Fruit fly (Drosophila melanogaster) whole organism, wandering third instar larva: ENCODE results near the gene gzl.

Source experiments
- Abd-B ChIP-seq: fragments of >200 bp; optimal IDR thresholded peaks from 2 replicates; lab custom pipeline; 2017; ENCODE audit warnings: missing biosample characterization, missing genetic modification characterization
- CG32264 ChIP-seq: fragments of 200-800 bp; sonication (Bioruptor generic); optimal IDR thresholded peaks from 2 replicates; lab custom pipeline; 2016; ENCODE audit warnings: missing biosample characterization, missing genetic modification characterization
- CG9705 ChIP-seq: fragments of 200-800 bp; sonication (Bioruptor generic); optimal IDR thresholded peaks from 2 replicates; lab custom pipeline; 2018; ENCODE audit warnings: missing biosample characterization, mild to moderate bottlenecking, missing genetic modification characterization
- CrebA ChIP-seq: fragments of 200-800 bp; sonication (Bioruptor generic); optimal IDR thresholded peaks from 2 replicates; lab custom pipeline; 2016; ENCODE audit warnings: missing biosample characterization, mild to moderate bottlenecking, missing genetic modification characterization, borderline replicate concordance
- Dfd ChIP-seq: fragments of >200 bp; optimal IDR thresholded peaks from 2 replicates; lab custom pipeline; 2017; ENCODE audit warnings: missing biosample characterization, missing genetic modification characterization
- Dif ChIP-seq: fragments of 200-275, 200-300 bp; sonication (Bioruptor generic); optimal IDR thresholded peaks from 2 replicates; lab custom pipeline; 2018; ENCODE audit warnings: missing biosample characterization, missing genetic modification characterization; ENCODE audit not compliant: partially characterized antibody
- GATAd ChIP-seq: sonication (Bioruptor generic); optimal IDR thresholded peaks from 2 replicates; lab custom pipeline; 2016; ENCODE audit warnings: missing biosample characterization, missing genetic modification characterization
- HLH106 ChIP-seq: fragments of 200-800 bp; optimal IDR thresholded peaks from 3 replicates; lab custom pipeline; 2019; ENCODE audit warnings: missing biosample characterization, mild to moderate bottlenecking, missing genetic modification characterization, moderate library complexity
- Hnf4 ChIP-seq: fragments of 200-800 bp; sonication (Bioruptor generic); optimal IDR thresholded peaks from 2 replicates; lab custom pipeline; 2016; ENCODE audit warnings: missing biosample characterization, mild to moderate bottlenecking, missing genetic modification characterization
- Hr83 ChIP-seq: fragments of 200-300 bp; sonication (Bioruptor generic); optimal IDR thresholded peaks from 2 replicates; lab custom pipeline; 2016; ENCODE audit warnings: missing biosample characterization, mild to moderate bottlenecking, missing genetic modification characterization, moderate library complexity; ENCODE audit not compliant: poor library complexity, severe bottlenecking
- Jra ChIP-seq: sonication (Bioruptor generic); optimal IDR thresholded peaks from 2 replicates; lab custom pipeline; 2016; ENCODE audit warnings: missing biosample characterization, missing genetic modification characterization
- Mio ChIP-seq: sonication (Bioruptor generic); optimal IDR thresholded peaks from 2 replicates; lab custom pipeline; 2016; ENCODE audit warnings: missing biosample characterization, missing genetic modification characterization
- Myc ChIP-seq: fragments of >200 bp; optimal IDR thresholded peaks from 2 replicates; lab custom pipeline; 2017
- N ChIP-seq: fragments of >200 bp; optimal IDR thresholded peaks from 2 replicates; lab custom pipeline; 2018; ENCODE audit warnings: missing biosample characterization, missing external identifiers, missing genetic modification characterization
- OdsH ChIP-seq: fragments of 200-800 bp; sonication (Bioruptor generic); optimal IDR thresholded peaks from 2 replicates; lab custom pipeline; 2016; ENCODE audit warnings: missing biosample characterization, mild to moderate bottlenecking, missing genetic modification characterization
- Rel ChIP-seq, 2 experiments: fragments of 200-800 bp; sonication (Bioruptor generic) in 1 of 2; optimal IDR thresholded peaks; 2 replicates in 1 of 2; 3 replicates in 1 of 2; lab custom pipeline; 2016 to 2019; ENCODE audit warnings: mild to moderate bottlenecking in 2 of 2, missing biosample characterization in 2 of 2, missing genetic modification characterization in 2 of 2, moderate library complexity in 1 of 2
- Sp1 ChIP-seq: fragments of 200-800 bp; sonication (Bioruptor generic); optimal IDR thresholded peaks from 3 replicates; lab custom pipeline; 2019; ENCODE audit warnings: missing biosample characterization, mild to moderate bottlenecking, missing genetic modification characterization, moderate library complexity
- br ChIP-seq: fragments of 200-800 bp; sonication (Bioruptor generic); optimal IDR thresholded peaks from 2 replicates; lab custom pipeline; 2016; ENCODE audit warnings: missing biosample characterization, missing genetic modification characterization
- brk ChIP-seq: fragments of 200-800 bp; sonication (Bioruptor generic); optimal IDR thresholded peaks from 2 replicates; lab custom pipeline; 2016; ENCODE audit warnings: missing biosample characterization, mild to moderate bottlenecking, missing genetic modification characterization
- dl ChIP-seq, 2 experiments: fragments of 175-275, 200-275 bp in 1 of 2; fragments of 200-275 bp in 1 of 2; sonication (Bioruptor generic); optimal IDR thresholded peaks; lab custom pipeline; 2018; ENCODE audit warnings: mild to moderate bottlenecking in 2 of 2, missing biosample characterization in 2 of 2, missing genetic modification characterization in 2 of 2, moderate library complexity in 2 of 2; ENCODE audit not compliant: partially characterized antibody in 2 of 2, insufficient read depth in 1 of 2
- dmrt93B ChIP-seq: fragments of 200-800 bp; sonication (Bioruptor generic); optimal IDR thresholded peaks from 2 replicates; lab custom pipeline; 2018; ENCODE audit warnings: missing biosample characterization, mild to moderate bottlenecking, missing genetic modification characterization
- ey ChIP-seq: fragments of 200-800 bp; sonication (Bioruptor generic); optimal IDR thresholded peaks from 2 replicates; lab custom pipeline; 2016; ENCODE audit warnings: missing biosample characterization, missing genetic modification characterization
- foxo ChIP-seq, 2 experiments: fragments of 200-800 bp; sonication (Bioruptor generic); optimal IDR thresholded peaks; 2 replicates in 1 of 2; 3 replicates in 1 of 2; lab custom pipeline; 2016 to 2017; ENCODE audit warnings: missing biosample characterization in 2 of 2, missing genetic modification characterization in 2 of 2
- fru ChIP-seq: fragments of 200-800 bp; sonication (Bioruptor generic); optimal IDR thresholded peaks from 3 replicates; lab custom pipeline; 2016; ENCODE audit warnings: missing biosample characterization, mild to moderate bottlenecking, missing genetic modification characterization
- h ChIP-seq: fragments of 200-800 bp; sonication (Bioruptor generic); optimal IDR thresholded peaks from 3 replicates; lab custom pipeline; 2016; ENCODE audit warnings: missing biosample characterization, mild to moderate bottlenecking, missing genetic modification characterization
- lola ChIP-seq: fragments of >200 bp; optimal IDR thresholded peaks from 2 replicates; lab custom pipeline; 2017; ENCODE audit warnings: missing biosample characterization, missing genetic modification characterization
- pan ChIP-seq: fragments of >200 bp; optimal IDR thresholded peaks from 2 replicates; lab custom pipeline; 2017
- psq ChIP-seq: fragments of 200-800 bp; sonication (Bioruptor generic); optimal IDR thresholded peaks from 3 replicates; lab custom pipeline; 2017; ENCODE audit warnings: missing biosample characterization, mild to moderate bottlenecking, missing genetic modification characterization, moderate library complexity
- rgr ChIP-seq: fragments of 200-800 bp; sonication (Bioruptor generic); optimal IDR thresholded peaks from 3 replicates; lab custom pipeline; 2016; ENCODE audit warnings: missing biosample characterization, mild to moderate bottlenecking, missing genetic modification characterization
- sage ChIP-seq: fragments of 200-800 bp; sonication (Bioruptor generic); optimal IDR thresholded peaks from 2 replicates; lab custom pipeline; 2016; ENCODE audit warnings: missing biosample characterization, mild to moderate bottlenecking, missing genetic modification characterization
- sv ChIP-seq: fragments of 200-800 bp; sonication (Bioruptor generic); optimal IDR thresholded peaks from 3 replicates; lab custom pipeline; 2016; ENCODE audit warnings: missing biosample characterization, missing genetic modification characterization
- tai ChIP-seq: sonication (Bioruptor generic); optimal IDR thresholded peaks from 2 replicates; lab custom pipeline; 2016; ENCODE audit warnings: missing biosample characterization, missing genetic modification characterization
- usp ChIP-seq: fragments of >200 bp; optimal IDR thresholded peaks from 2 replicates; lab custom pipeline; 2017; ENCODE audit warnings: missing biosample characterization, missing genetic modification characterization

Gene gzl

dm6 chr3R:6419103-6419502, 36.4 kb downstream of the gzl start:
- TF ChIP-seq lola (GFP tag; lab: Kevin White, UChicago) (no peak), sage (GFP tag; lab: Kevin White, UChicago) (no peak), ey (GFP tag; lab: Kevin White, UChicago) (no peak), dmrt93B (GFP tag; lab: Kevin White, UChicago) (no peak), br (GFP tag; lab: Kevin White, UChicago) (no peak), HLH106 (tag; lab: Kevin White, UChicago) (no peak), usp (GFP tag; lab: Kevin White, UChicago) (no peak), pan (lab: Kevin White, UChicago) (no peak), Jra (GFP tag; lab: Kevin White, UChicago) (no peak), psq (GFP tag; lab: Kevin White, UChicago) (no peak), CG32264 (GFP tag; lab: Kevin White, UChicago) (no peak), Hnf4 (no peak), brk (no peak), N (GFP tag; lab: Kevin White, UChicago) (no peak), CG9705 (GFP tag; lab: Kevin White, UChicago) (no peak)

- no peak for TF ChIP-seq br (GFP tag; lab: Kevin White, UChicago)
- TF ChIP-seq Hr83 (GFP tag; lab: Kevin White, UChicago), result peak; percentile 14
- TF ChIP-seq psq (GFP tag; lab: Kevin White, UChicago), result peak; percentile 31
- TF ChIP-seq dmrt93B (GFP tag; lab: Kevin White, UChicago), result no peak
- peak in 1 of 2 experiments; percentile 11 for TF ChIP-seq dl (GFP tag; optimal IDR thresholded peaks at IDR 0.05; lab: Kevin White, UChicago; ENCODE audit: insufficient read depth in 1 of 2, partially characterized antibody in 2 of 2)
- no peak for TF ChIP-seq Dfd (GFP tag; lab: Kevin White, UChicago)
- TF ChIP-seq Dif (GFP tag; lab: Kevin White, UChicago), result no peak
These were observed 37.2 kb downstream of the gzl start for dm6 chr3R:6419942-6420341.

- TF ChIP-seq tai (GFP tag; lab: Kevin White, UChicago) (no peak), foxo (GFP tag; optimal IDR thresholded peaks at IDR 0.05; lab: Kevin White, UChicago) (no peak), Sp1 (GFP tag; lab: Kevin White, UChicago) (no peak), Hr83 (GFP tag; lab: Kevin White, UChicago) (no peak)
- TF ChIP-seq, all 38 proteins: peak for 0
These were observed 38.5 kb downstream of the gzl start for dm6 chr3R:6421263-6421662.

DNA sequence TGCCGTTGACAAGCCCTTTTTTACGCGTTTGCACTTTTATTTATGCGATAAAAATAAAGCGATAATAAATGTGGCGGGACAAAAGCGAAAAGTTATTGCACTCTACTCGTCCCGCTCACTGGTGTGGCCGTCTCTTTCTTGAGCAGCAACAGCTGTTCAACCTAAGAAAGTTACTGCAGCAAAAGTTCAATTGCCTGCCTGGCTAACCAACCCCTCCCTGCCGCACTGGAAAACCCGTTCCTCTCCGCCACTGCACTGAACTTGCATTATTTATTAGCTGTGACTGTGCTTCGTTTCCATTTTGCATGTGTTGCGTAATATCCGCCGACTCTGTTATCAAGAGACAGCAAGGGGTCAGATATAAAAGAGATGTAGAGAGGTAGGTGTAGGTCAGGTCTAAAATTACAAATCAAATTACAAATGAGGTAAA, 39.0 kb downstream of the gzl start:
- peak; percentile 43 for TF ChIP-seq brk
- peak; percentile 36 for TF ChIP-seq fru (GFP tag; lab: Kevin White, UChicago)
- peak; percentile 27 for TF ChIP-seq HLH106 (tag; lab: Kevin White, UChicago)
- peak; percentile 11 for TF ChIP-seq rgr (GFP tag; lab: Kevin White, UChicago)
- TF ChIP-seq psq (GFP tag; lab: Kevin White, UChicago), result peak; percentile 38
- peak; percentile 49 for TF ChIP-seq Hr83 (GFP tag; lab: Kevin White, UChicago)
- peak; percentile 59 for TF ChIP-seq CrebA (GFP tag; lab: Kevin White, UChicago)
- no peak for TF ChIP-seq OdsH
- TF ChIP-seq CG9705 (GFP tag; lab: Kevin White, UChicago), result no peak
- TF ChIP-seq h (GFP tag; lab: Kevin White, UChicago), result peak; percentile 18
- no peak for TF ChIP-seq sv (GFP tag; lab: Kevin White, UChicago)
- TF ChIP-seq, all 38 proteins: peak for 8

DNA sequence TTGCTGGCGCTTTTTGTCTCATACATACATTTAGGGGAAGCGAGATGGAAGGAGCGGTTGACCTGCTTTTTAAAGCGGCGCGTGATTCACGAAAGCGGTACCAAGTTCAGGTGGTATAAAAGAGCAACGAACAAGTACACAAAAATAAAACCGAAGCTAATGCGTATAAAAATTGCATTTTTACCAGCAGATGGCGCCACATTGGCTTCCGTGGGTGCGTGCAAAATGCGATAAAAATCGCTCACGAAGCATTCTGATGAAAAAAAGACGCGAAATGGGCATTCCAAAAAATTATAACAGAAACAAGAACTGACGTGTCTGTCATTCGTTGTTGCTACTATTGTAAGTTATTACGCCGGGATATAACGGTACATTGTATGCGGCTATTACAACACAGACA, 40.4 kb downstream of the gzl start:
- TF ChIP-seq Mio (GFP tag; lab: Kevin White, UChicago) (no peak), Sp1 (GFP tag; lab: Kevin White, UChicago) (no peak), fru (GFP tag; lab: Kevin White, UChicago) (no peak), CG32264 (GFP tag; lab: Kevin White, UChicago) (no peak), rgr (GFP tag; lab: Kevin White, UChicago) (no peak), Abd-B (GFP tag; lab: Kevin White, UChicago) (no peak), CrebA (GFP tag; lab: Kevin White, UChicago) (no peak), Myc (no peak), GATAd (no peak), Jra (GFP tag; lab: Kevin White, UChicago) (no peak), sv (GFP tag; lab: Kevin White, UChicago) (no peak), Rel (GFP tag; optimal IDR thresholded peaks at IDR 0.05; lab: Kevin White, UChicago) (no peak), Rel (tag; optimal IDR thresholded peaks at IDR 0.05; lab: Kevin White, UChicago) (peak; percentile 18), Hnf4 (peak; percentile 31)
